Worm (Caenorhabditis elegans) whole organism, L4 larva: Measurements from ENCODE around the gene K07F5.7.

ENCODE experiments used
- ama-1 ChIP-seq: fragments of 150-350 bp; optimal IDR thresholded peaks from 2 replicates; lab custom pipeline; 2014; ENCODE audit warnings: inconsistent platforms, mixed read lengths
- ceh-32 ChIP-seq: sonication (generic microtip); optimal IDR thresholded peaks from 2 replicates; lab custom pipeline; 2016; ENCODE audit warnings: mild to moderate bottlenecking, missing genetic modification characterization, missing compliant biosample characterization; ENCODE audit not compliant: poor library complexity
- dpl-1 ChIP-seq: fragments of 150-350 bp; optimal IDR thresholded peaks from 2 replicates; lab custom pipeline; 2014; ENCODE audit warnings: missing biosample characterization, missing genetic modification reagents, missing genetic modification characterization
- dve-1 ChIP-seq: sonication (generic microtip); optimal IDR thresholded peaks from 2 replicates; lab custom pipeline; 2017; ENCODE audit warnings: antibody characterized with exemption, mild to moderate bottlenecking, missing genetic modification characterization, missing compliant biosample characterization; ENCODE audit not compliant: insufficient read depth
- jun-1 ChIP-seq: fragments of 150-350 bp; optimal IDR thresholded peaks from 2 replicates; lab custom pipeline; 2014; ENCODE audit warnings: missing biosample characterization, missing genetic modification reagents, missing genetic modification characterization
- lir-3 ChIP-seq: sonication (generic microtip); optimal IDR thresholded peaks from 2 replicates; lab custom pipeline; 2016; ENCODE audit warnings: mild to moderate bottlenecking, missing genetic modification characterization, missing compliant biosample characterization
- mxl-3 ChIP-seq: fragments of 200-800 bp; sonication (Bioruptor generic); optimal IDR thresholded peaks from 2 replicates; lab custom pipeline; 2018; ENCODE audit warnings: mild to moderate bottlenecking, missing genetic modification characterization, missing compliant biosample characterization
- nhr-11 ChIP-seq: fragments of 150-350 bp; optimal IDR thresholded peaks from 2 replicates; lab custom pipeline; 2014; ENCODE audit warnings: missing biosample characterization, missing genetic modification characterization
- pqm-1 ChIP-seq: sonication (generic microtip); optimal IDR thresholded peaks from 2 replicates; lab custom pipeline; 2017; ENCODE audit warnings: missing biosample characterization, missing genetic modification characterization
- snpc-4 ChIP-seq: fragments of 150-350 bp; optimal IDR thresholded peaks from 2 replicates; lab custom pipeline; 2014; ENCODE audit warnings: missing biosample characterization, missing genetic modification characterization
- unc-130 ChIP-seq: sonication (generic microtip); optimal IDR thresholded peaks from 2 replicates; lab custom pipeline; 2016; ENCODE audit warnings: missing genetic modification reagents, missing genetic modification characterization, missing compliant biosample characterization
- zag-1 ChIP-seq: fragments of 150-350 bp; optimal IDR thresholded peaks from 2 replicates; lab custom pipeline; 2014; ENCODE audit warnings: missing biosample characterization, missing genetic modification characterization

DNA sequence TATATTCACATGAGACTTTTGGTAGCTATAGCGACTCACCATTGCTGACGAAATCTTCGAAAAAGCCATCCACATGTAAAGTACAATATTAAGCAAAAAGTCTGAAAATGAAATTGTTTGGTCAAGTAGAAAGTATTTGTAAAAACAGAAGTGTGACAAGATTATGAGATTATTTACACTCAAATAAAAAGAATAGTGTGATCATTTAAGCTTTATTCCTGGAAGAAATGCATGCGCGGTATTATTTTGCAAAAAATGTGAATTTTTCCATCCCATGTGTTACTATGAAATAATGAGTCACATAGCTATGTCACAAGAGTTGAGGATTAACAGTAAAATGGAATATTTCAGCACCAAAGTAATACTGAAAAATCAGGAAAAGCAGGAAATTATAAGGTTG, 37.3 kb downstream of the K07F5.7 start, which contains the start of gene dct-15:
- TF ChIP-seq dve-1 (tag; lab: Kevin White, UChicago) (no peak), lir-3 (tag; lab: Kevin White, UChicago) (no peak), jun-1 (no peak), pqm-1 (tag; lab: Kevin White, UChicago) (no peak), ceh-32 (tag; lab: Kevin White, UChicago) (no peak), zag-1 (no peak), mxl-3 (no peak), unc-130 (GFP tag; lab: Kevin White, UChicago) (no peak), snpc-4 (tag; lab: Kevin White, UChicago) (no peak), ama-1 (lab: Kevin White, UChicago) (no peak), nhr-11 (no peak), dpl-1 (GFP tag; lab: Kevin White, UChicago) (no peak)
